Worm (Caenorhabditis elegans): ENCODE results near the gene spp-13.
A peak's percentile ranks its signal among the peaks of the same experiment; 100 is the strongest.

The spp-13 gene

ce11 chrX:8381651-8382050 is 36.7 kb downstream of the spp-13 start (continued):
- TF ChIP-seq mes-4 (tag; optimal IDR thresholded peaks at IDR 0.05) (peak; percentile 50), F37B4.10 (GFP tag; IDR thresholded peaks at IDR 0.05) (no peak), lir-1 (GFP tag; conservative IDR thresholded peaks at IDR 0.05) (no peak), cebp-1 (GFP tag; IDR thresholded peaks at IDR 0.05) (no peak), cebp-1 (tag; optimal IDR thresholded peaks at IDR 0.05) (peak; percentile 45), nfya-2 (GFP tag; IDR thresholded peaks at IDR 0.05) (no peak), mxl-1 (tag; optimal IDR thresholded peaks at IDR 0.05) (no peak), sea-2 (GFP tag; IDR thresholded peaks at IDR 0.05) (no peak), ceh-91 (GFP tag; IDR thresholded peaks at IDR 0.05) (no peak), atf-7 (tag; optimal IDR thresholded peaks at IDR 0.05) (no peak), die-1 (tag; optimal IDR thresholded peaks at IDR 0.05) (peak; percentile 87), unc-130 (GFP tag; optimal IDR thresholded peaks at IDR 0.05) (no peak), C17E4.6 (GFP tag; IDR thresholded peaks at IDR 0.05) (no peak), tbp1 (GFP tag; optimal IDR thresholded peaks at IDR 0.05) (peak; percentile 95), ZK185.1 (tag; optimal IDR thresholded peaks at IDR 0.05; ENCODE audit: poor library complexity, severe bottlenecking) (peak; percentile 64), snpc-3.4 (tag; optimal IDR thresholded peaks at IDR 0.05) (peak; percentile 74), ceh-27 (GFP tag; optimal IDR thresholded peaks at IDR 0.05) (no peak), nfyb-1 (GFP tag; IDR thresholded peaks at IDR 0.05) (0 out of 2 replicates have a peak, but pooled peaks have one; percentile 43), hmg-1.2 (GFP tag; IDR thresholded peaks at IDR 0.05) (peak; percentile 65), lin-54 (GFP tag; optimal IDR thresholded peaks at IDR 0.05) (peak; percentile 24), bed-1 (GFP tag; IDR thresholded peaks at IDR 0.05) (no peak), hlh-26 (GFP tag; conservative IDR thresholded peaks at IDR 0.05) (no peak), bed-2 (GFP tag; IDR thresholded peaks at IDR 0.05) (no peak), F49E8.2 (tag; optimal IDR thresholded peaks at IDR 0.05; ENCODE audit: insufficient read depth) (no peak), ama-1 (optimal IDR thresholded peaks at IDR 0.05) (no peak), ama-1 (GFP tag; optimal IDR thresholded peaks at IDR 0.05) (peak in 1 of 2 experiments; percentile 59), nhr-90 (tag; optimal IDR thresholded peaks at IDR 0.05) (peak; percentile 80), cebp-2 (GFP tag; IDR thresholded peaks at IDR 0.05) (no peak), madf-8 (GFP tag; conservative IDR thresholded peaks at IDR 0.05) (no peak), ztf-6 (GFP tag; IDR thresholded peaks at IDR 0.05) (no peak), attf-6 (GFP tag; IDR thresholded peaks at IDR 0.05) (peak; percentile 27; the same call in 1 of the 2 replicates), mel-28 (tag; optimal IDR thresholded peaks at IDR 0.05; ENCODE audit: borderline replicate concordance) (no peak), Y56A3A.18 (GFP tag; IDR thresholded peaks at IDR 0.05) (0 out of 2 replicates have a peak, but pooled peaks have one; percentile 53), xnd-1 (tag; optimal IDR thresholded peaks at IDR 0.05) (no peak), F23B12.7 (tag; optimal IDR thresholded peaks at IDR 0.05; ENCODE audit: insufficient read depth) (peak; percentile 40), Y67H2A.10 (GFP tag; conservative IDR thresholded peaks at IDR 0.05) (no peak), ztf-28 (GFP tag; IDR thresholded peaks at IDR 0.05) (0 out of 2 replicates have a peak, but pooled peaks have one; percentile 27), ceh-58 (GFP tag; IDR thresholded peaks at IDR 0.05) (no peak), lsl-1 (GFP tag; optimal IDR thresholded peaks at IDR 0.05) (no peak), nfya-1 (tag; optimal IDR thresholded peaks at IDR 0.05; ENCODE audit: borderline replicate concordance, insufficient read depth) (no peak), zim-3 (tag; optimal IDR thresholded peaks at IDR 0.05) (no peak), rec-8 (tag; optimal IDR thresholded peaks at IDR 0.05) (peak; percentile 24 to 59), dpl-1 (GFP tag; optimal IDR thresholded peaks at IDR 0.05) (no peak), K12H6.12 (tag; optimal IDR thresholded peaks at IDR 0.05) (no peak), let-607 (tag; optimal IDR thresholded peaks at IDR 0.05) (peak in 1 of 2 experiments; percentile 34), D2030.7 (GFP tag; IDR thresholded peaks at IDR 0.05) (peak; percentile 80), athp-1 (tag; optimal IDR thresholded peaks at IDR 0.05) (peak; percentile 51), pha-4 (tag; optimal IDR thresholded peaks at IDR 0.05) (no peak), C06A6.2 (GFP tag; conservative IDR thresholded peaks at IDR 0.05) (no peak)
